Worm (Caenorhabditis elegans) whole organism, young adult: Measurements from ENCODE around the gene aakg-5.

ENCODE experiments used
- B0019.2 ChIP-seq: fragments of 200-800 bp; sonication (Bioruptor generic); conservative IDR thresholded peaks from 2 replicates; pipeline ENCODE4 v1.3.6; 2022; ENCODE audit warnings: missing genetic modification reagents, missing genetic modification characterization, missing compliant biosample characterization
- B0261.1 ChIP-seq: sonication (generic microtip); optimal IDR thresholded peaks from 2 replicates; lab custom pipeline; 2016; ENCODE audit warnings: mild to moderate bottlenecking, missing genetic modification characterization, moderate library complexity, missing compliant biosample characterization
- F33H1.4 ChIP-seq: fragments of 200-800 bp; sonication (Bioruptor generic); IDR thresholded peaks from 2 replicates; pipeline ENCODE4 v1.3.6; 2022; ENCODE audit warnings: missing genetic modification reagents, missing genetic modification characterization, missing compliant biosample characterization
- F39B2.1 ChIP-seq: fragments of 200-800 bp; sonication (Bioruptor generic); IDR thresholded peaks from 2 replicates; pipeline ENCODE4 v1.3.6; 2022; ENCODE audit warnings: missing genetic modification reagents, missing genetic modification characterization, missing compliant biosample characterization
- F49E8.2 ChIP-seq: sonication (generic microtip); optimal IDR thresholded peaks from 3 replicates; lab custom pipeline; 2017; ENCODE audit warnings: missing genetic modification characterization, mild to moderate bottlenecking, missing compliant biosample characterization, antibody characterized with exemption, moderate library complexity; ENCODE audit not compliant: insufficient read depth
- F55B11.4 ChIP-seq: sonication (generic microtip); optimal IDR thresholded peaks from 2 replicates; lab custom pipeline; 2016; ENCODE audit warnings: missing compliant biosample characterization, missing genetic modification characterization, borderline replicate concordance; ENCODE audit not compliant: insufficient read depth
- K11D2.4 ChIP-seq: fragments of 200-800 bp; sonication (Bioruptor generic); IDR thresholded peaks from 2 replicates; pipeline ENCODE4 v1.3.6; 2022; ENCODE audit warnings: missing genetic modification reagents, missing genetic modification characterization, missing compliant biosample characterization
- T07F8.4 ChIP-seq: sonication (generic microtip); optimal IDR thresholded peaks from 2 replicates; lab custom pipeline; 2016; ENCODE audit warnings: mild to moderate bottlenecking, missing genetic modification characterization, moderate library complexity, missing compliant biosample characterization
- T26A5.8 ChIP-seq: sonication (generic microtip); optimal IDR thresholded peaks from 2 replicates; lab custom pipeline; 2016; ENCODE audit warnings: missing genetic modification characterization, missing compliant biosample characterization
- Y56A3A.18 ChIP-seq: fragments of 200-800 bp; sonication (Bioruptor generic); IDR thresholded peaks from 2 replicates; pipeline ENCODE4 v1.3.6; 2022; ENCODE audit warnings: missing genetic modification reagents, missing genetic modification characterization, missing compliant biosample characterization
- Y95B8A.8 ChIP-seq: fragments of 200-800 bp; sonication (Bioruptor generic); IDR thresholded peaks from 2 replicates; pipeline ENCODE4 v1.3.6; 2022; ENCODE audit warnings: missing genetic modification reagents, missing genetic modification characterization, missing compliant biosample characterization
- ZK185.1 ChIP-seq: sonication (generic microtip); optimal IDR thresholded peaks from 2 replicates; lab custom pipeline; 2016; ENCODE audit warnings: mild to moderate bottlenecking, missing genetic modification characterization, missing compliant biosample characterization; ENCODE audit not compliant: poor library complexity, severe bottlenecking
- ama-1 ChIP-seq, 3 experiments: fragments of 150-350 bp in 1 of 3; sonication (generic microtip) in 2 of 3; optimal IDR thresholded peaks; 2 replicates each; lab custom pipeline; 2014 to 2018; ENCODE audit warnings: missing biosample characterization in 2 of 3, missing genetic modification characterization in 2 of 3, missing genetic modification reagents in 2 of 3
- atf-7 ChIP-seq: sonication (generic microtip); optimal IDR thresholded peaks from 2 replicates; lab custom pipeline; 2017; ENCODE audit warnings: mild to moderate bottlenecking, missing genetic modification characterization, missing compliant biosample characterization
- bed-2 ChIP-seq: fragments of 200-800 bp; sonication (Bioruptor generic); IDR thresholded peaks from 2 replicates; pipeline ENCODE4 v1.3.6; 2022; ENCODE audit warnings: missing genetic modification reagents, missing genetic modification characterization, missing compliant biosample characterization
- ceh-58 ChIP-seq: fragments of 200-800 bp; sonication (Bioruptor generic); IDR thresholded peaks from 2 replicates; pipeline ENCODE4 v1.3.6; 2022; ENCODE audit warnings: missing genetic modification characterization, missing compliant biosample characterization
- chd-7 ChIP-seq: sonication (generic microtip); optimal IDR thresholded peaks from 2 replicates; lab custom pipeline; 2016; ENCODE audit warnings: mild to moderate bottlenecking, missing genetic modification characterization, moderate library complexity, missing compliant biosample characterization
- dox-1 ChIP-seq: fragments of 200-800 bp; sonication (Bioruptor generic); IDR thresholded peaks from 2 replicates; pipeline ENCODE4 v1.3.6; 2022; ENCODE audit warnings: missing genetic modification reagents, missing genetic modification characterization, missing compliant biosample characterization
- ekl-4 ChIP-seq: fragments of 200-800 bp; sonication (Bioruptor generic); IDR thresholded peaks from 2 replicates; pipeline ENCODE4 v1.3.6; 2022; ENCODE audit warnings: missing genetic modification reagents, missing genetic modification characterization, missing compliant biosample characterization
- gei-17 ChIP-seq: fragments of 200-800 bp; sonication (Bioruptor generic); optimal IDR thresholded peaks from 2 replicates; lab custom pipeline; 2018; ENCODE audit warnings: mild to moderate bottlenecking, missing genetic modification characterization, missing compliant biosample characterization
- hlh-26 ChIP-seq: fragments of 200-800 bp; sonication (Bioruptor generic); conservative IDR thresholded peaks from 2 replicates; pipeline ENCODE4 v1.3.6; 2022; ENCODE audit warnings: missing genetic modification reagents, missing genetic modification characterization, missing compliant biosample characterization
- hmg-20 ChIP-seq: fragments of 200-800 bp; sonication (Bioruptor generic); IDR thresholded peaks from 2 replicates; pipeline ENCODE4 v1.3.6; 2022; ENCODE audit warnings: missing genetic modification reagents, missing genetic modification characterization, missing compliant biosample characterization
- hsf-1 ChIP-seq: fragments of 200-800 bp; sonication (Bioruptor generic); IDR thresholded peaks from 2 replicates; pipeline ENCODE4 v1.3.6; 2022; ENCODE audit warnings: missing genetic modification reagents, missing genetic modification characterization, missing compliant biosample characterization
- let-526 ChIP-seq: fragments of 200-800 bp; sonication (Bioruptor generic); IDR thresholded peaks from 2 replicates; pipeline ENCODE4 v1.3.6; 2022; ENCODE audit warnings: missing genetic modification reagents, missing genetic modification characterization, missing compliant biosample characterization
- lin-26 ChIP-seq: fragments of 200-800 bp; sonication (Bioruptor generic); IDR thresholded peaks from 2 replicates; pipeline ENCODE4 v1.3.6; 2022; ENCODE audit warnings: missing genetic modification reagents, missing genetic modification characterization, missing compliant biosample characterization
- madf-8 ChIP-seq: fragments of 200-800 bp; sonication (Bioruptor generic); conservative IDR thresholded peaks from 2 replicates; pipeline ENCODE4 v1.3.6; 2022; ENCODE audit warnings: missing genetic modification reagents, missing genetic modification characterization, missing compliant biosample characterization
- nfya-1 ChIP-seq: sonication (generic microtip); optimal IDR thresholded peaks from 2 replicates; lab custom pipeline; 2017; ENCODE audit warnings: antibody characterized with exemption, missing compliant biosample characterization, missing genetic modification characterization, borderline replicate concordance; ENCODE audit not compliant: insufficient read depth
- nfyb-1 ChIP-seq: fragments of 200-800 bp; sonication (Bioruptor generic); IDR thresholded peaks from 2 replicates; pipeline ENCODE4 v1.3.6; 2022; ENCODE audit warnings: missing genetic modification reagents, missing genetic modification characterization, missing compliant biosample characterization
- nhr-120 ChIP-seq: fragments of 200-800 bp; sonication (Bioruptor generic); IDR thresholded peaks from 2 replicates; pipeline ENCODE4 v1.3.6; 2022; ENCODE audit warnings: missing genetic modification characterization, missing compliant biosample characterization
- nhr-80 ChIP-seq: sonication (generic microtip); optimal IDR thresholded peaks from 2 replicates; lab custom pipeline; 2016; ENCODE audit warnings: missing genetic modification characterization, missing compliant biosample characterization
- nhr-90 ChIP-seq: sonication (generic microtip); optimal IDR thresholded peaks from 2 replicates; lab custom pipeline; 2016; ENCODE audit warnings: missing genotype, mild to moderate bottlenecking, missing genetic modification characterization, missing compliant biosample characterization
- repo-1 ChIP-seq: sonication (generic microtip); optimal IDR thresholded peaks from 2 replicates; lab custom pipeline; 2017; ENCODE audit warnings: mild to moderate bottlenecking, missing genetic modification characterization, missing compliant biosample characterization
- somi-1 ChIP-seq: fragments of 200-800 bp; sonication (Bioruptor generic); optimal IDR thresholded peaks from 2 replicates; lab custom pipeline; 2018; ENCODE audit warnings: mild to moderate bottlenecking, missing genetic modification characterization, missing compliant biosample characterization
- tbp1 ChIP-seq: fragments of 200-800 bp; sonication (Bioruptor generic); optimal IDR thresholded peaks from 2 replicates; lab custom pipeline; 2018; ENCODE audit warnings: mild to moderate bottlenecking, missing genetic modification characterization, missing compliant biosample characterization
- tbx-9 ChIP-seq: sonication (generic microtip); optimal IDR thresholded peaks from 2 replicates; lab custom pipeline; 2016; ENCODE audit warnings: borderline replicate concordance, missing genetic modification characterization, inconsistent platforms, missing compliant biosample characterization
- unc-130 ChIP-seq: sonication (generic microtip); optimal IDR thresholded peaks from 2 replicates; lab custom pipeline; 2016; ENCODE audit warnings: missing genetic modification reagents, missing genetic modification characterization, missing compliant biosample characterization
- xnd-1 ChIP-seq: sonication (generic microtip); optimal IDR thresholded peaks from 2 replicates; lab custom pipeline; 2016; ENCODE audit warnings: missing genotype, missing genetic modification reagents, missing genetic modification characterization, missing compliant biosample characterization
- ztf-18 ChIP-seq: sonication (generic microtip); optimal IDR thresholded peaks from 2 replicates; lab custom pipeline; 2016; ENCODE audit warnings: missing genotype, mild to moderate bottlenecking, missing genetic modification characterization, missing compliant biosample characterization
- ztf-26 ChIP-seq: sonication (generic microtip); optimal IDR thresholded peaks from 2 replicates; lab custom pipeline; 2017; ENCODE audit warnings: missing genetic modification characterization, missing compliant biosample characterization
- ztf-28 ChIP-seq: fragments of 200-800 bp; sonication (Bioruptor generic); IDR thresholded peaks from 2 replicates; pipeline ENCODE4 v1.3.6; 2022; ENCODE audit warnings: missing genetic modification reagents, missing genetic modification characterization, missing compliant biosample characterization
- ztf-3 ChIP-seq: fragments of 200-800 bp; sonication (Bioruptor generic); optimal IDR thresholded peaks from 2 replicates; lab custom pipeline; 2018; ENCODE audit warnings: mild to moderate bottlenecking, missing genetic modification characterization, missing compliant biosample characterization
- ztf-6 ChIP-seq: fragments of 200-800 bp; sonication (Bioruptor generic); IDR thresholded peaks from 2 replicates; pipeline ENCODE4 v1.3.6; 2022; ENCODE audit warnings: missing genetic modification reagents, missing genetic modification characterization, missing compliant biosample characterization

The aakg-5 gene

ce11 chrII:9937611-9938010 is 37.3 kb downstream of the aakg-5 start (continued):
- TF ChIP-seq F49E8.2 (no peak), ceh-58 (GFP tag; lab: Robert Waterston, UW) (no peak), T07F8.4 (tag; lab: Kevin White, UChicago) (no peak), unc-130 (GFP tag; lab: Kevin White, UChicago) (no peak), nhr-90 (peak; percentile 28), tbp1 (GFP tag; lab: Kevin White, UChicago) (peak; percentile 38), let-526 (GFP tag; lab: Robert Waterston, UW) (0 out of 2 replicates have a peak, but pooled peaks have one; percentile 59), ztf-6 (GFP tag; lab: Robert Waterston, UW) (no peak), madf-8 (GFP tag; lab: Robert Waterston, UW) (no peak), dox-1 (no peak), ztf-18 (tag; lab: Kevin White, UChicago) (peak; percentile 6), lin-26 (GFP tag; lab: Robert Waterston, UW) (peak; percentile 14; the same call in 1 of the 2 replicates), nhr-120 (GFP tag; lab: Robert Waterston, UW) (no peak), somi-1 (GFP tag; lab: Kevin White, UChicago) (peak; percentile 78), atf-7 (tag; lab: Kevin White, UChicago) (no peak), Y95B8A.8 (GFP tag; lab: Robert Waterston, UW) (no peak), K11D2.4 (GFP tag; lab: Robert Waterston, UW) (no peak), T26A5.8 (tag; lab: Kevin White, UChicago) (no peak), nfyb-1 (0 out of 2 replicates have a peak, but pooled peaks have one; percentile 12)

DNA sequence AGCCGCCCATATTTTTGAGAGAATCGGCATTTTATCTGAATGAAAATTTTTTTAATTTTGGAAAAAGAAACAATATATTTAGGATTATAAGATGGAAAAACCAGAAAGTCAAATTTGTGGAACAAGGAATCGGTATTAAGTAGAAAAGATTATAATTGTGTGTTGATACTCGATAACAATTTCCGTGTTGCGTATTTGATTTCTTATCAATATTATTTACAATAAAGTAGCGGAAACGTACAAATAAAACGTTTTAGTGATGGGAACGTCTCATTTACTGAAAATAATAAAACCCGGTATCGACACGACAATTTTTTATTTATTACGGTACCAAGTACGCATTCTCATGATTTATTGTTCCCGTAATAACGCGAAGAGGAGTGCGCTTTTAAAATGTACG is 38.1 kb downstream of the aakg-5 start, which contains the start of gene C05C10.3:
Gene C05C10.3 (minus strand): TSS at position 35 of the 400 bp plus-strand sequence.
- TF ChIP-seq B0019.2 (GFP tag; lab: Robert Waterston, UW) (no peak), dox-1 (0 out of 2 replicates have a peak, but pooled peaks have one; percentile 4), ekl-4 (GFP tag; lab: Robert Waterston, UW) (0 out of 2 replicates have a peak, but pooled peaks have one; percentile 48)

DNA sequence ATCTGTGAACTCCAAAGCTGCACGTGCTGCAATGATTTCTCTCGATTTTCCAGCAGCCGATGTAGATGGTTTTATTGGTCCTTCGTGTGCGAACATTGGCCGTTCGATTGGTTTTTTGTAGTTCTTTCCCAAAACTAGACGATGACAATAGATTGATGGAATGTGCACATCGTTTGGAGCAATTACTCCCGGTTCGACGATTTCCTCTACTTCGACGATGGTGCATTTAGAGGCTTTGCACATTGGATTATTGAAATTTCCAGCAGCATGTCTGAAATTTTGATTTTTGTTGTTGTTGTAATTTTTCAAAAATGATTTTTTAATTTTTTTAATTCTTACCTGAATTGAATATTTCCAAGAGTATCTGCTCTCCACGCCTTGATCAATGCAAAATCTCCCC is 39.3 kb downstream of the aakg-5 start:
- TF ChIP-seq hlh-26 (GFP tag; lab: Robert Waterston, UW) (no peak), Y56A3A.18 (no peak), ama-1 (optimal IDR thresholded peaks at IDR 0.05; lab: Kevin White, UChicago) (peak; percentile 4), ama-1 (GFP tag; optimal IDR thresholded peaks at IDR 0.05; lab: Kevin White, UChicago) (no peak)

DNA sequence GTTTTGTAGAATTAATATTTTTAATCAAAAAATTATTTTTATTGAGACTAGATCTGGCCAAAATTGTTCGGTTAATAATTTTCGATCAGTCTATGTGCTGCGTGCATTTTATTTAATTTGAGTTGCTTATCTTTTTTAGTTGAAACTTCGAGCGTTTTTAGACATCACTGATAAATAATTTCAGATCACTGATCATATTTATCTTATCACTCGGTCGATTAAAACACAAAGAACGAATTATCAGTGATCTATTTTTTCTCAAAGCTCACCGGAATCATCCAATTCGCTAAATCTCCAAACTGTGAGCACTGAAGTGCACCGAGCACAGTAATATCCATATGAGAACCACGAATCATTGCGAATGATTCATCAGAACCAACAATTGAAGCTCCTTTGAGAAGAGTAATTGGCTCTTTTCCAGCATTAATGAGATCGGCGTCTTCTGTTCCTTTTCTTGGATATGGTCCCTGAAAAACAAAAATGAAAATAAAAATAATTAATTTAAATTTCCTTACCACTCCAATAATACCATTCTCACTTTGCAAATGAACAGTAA is 39.8 kb downstream of the aakg-5 start:
- 0 out of 2 replicates have a peak, but pooled peaks have one; percentile 11 for TF ChIP-seq nfyb-1
- TF ChIP-seq nhr-80 (tag; lab: Kevin White, UChicago) = peak; percentile 6
- TF ChIP-seq chd-7 (tag; lab: Kevin White, UChicago) = no peak

DNA sequence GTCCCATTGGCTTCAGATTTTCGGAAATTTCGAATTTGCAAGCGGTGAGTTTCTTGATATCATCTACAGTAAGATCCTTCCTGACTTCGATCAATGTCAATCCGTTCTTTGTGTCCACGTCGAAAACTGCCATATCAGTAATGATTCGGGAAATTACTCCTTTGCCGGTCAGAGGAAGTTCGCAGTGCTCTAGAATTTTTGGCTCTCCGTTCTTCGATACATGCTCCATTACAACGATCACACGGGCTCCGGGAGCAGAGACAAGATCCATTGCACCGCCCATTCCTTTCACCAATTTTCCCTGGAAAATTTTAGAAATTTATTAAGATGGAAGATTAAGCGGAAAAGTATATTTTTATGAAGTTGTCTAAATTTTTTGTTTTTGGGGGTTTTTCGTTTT is 40.4 kb downstream of the aakg-5 start:
- TF ChIP-seq hsf-1 (GFP tag; lab: Robert Waterston, UW) (no peak), F33H1.4 (GFP tag; lab: Robert Waterston, UW) (no peak), ztf-18 (tag; lab: Kevin White, UChicago) (no peak), ztf-3 (GFP tag; lab: Kevin White, UChicago) (no peak), gei-17 (GFP tag; lab: Kevin White, UChicago) (no peak), bed-2 (GFP tag; lab: Robert Waterston, UW) (no peak), repo-1 (tag; lab: Kevin White, UChicago) (no peak), nfya-1 (tag; lab: Kevin White, UChicago) (no peak), xnd-1 (tag; lab: Kevin White, UChicago) (no peak), ztf-26 (tag; lab: Kevin White, UChicago) (no peak), tbx-9 (no peak), ZK185.1 (no peak), hmg-20 (GFP tag; lab: Robert Waterston, UW) (no peak), F55B11.4 (tag; lab: Kevin White, UChicago) (no peak), F39B2.1 (GFP tag; lab: Robert Waterston, UW) (no peak), B0261.1 (no peak), ztf-28 (no peak)
